Worm (Caenorhabditis elegans): Measurements from ENCODE around the gene Y38E10A.34.
A peak's percentile ranks its signal among the peaks of the same experiment; 100 is the strongest.

Gene Y38E10A.34

ce11 chrII:12630888-12631287 is at the start of gene Y38E10A.34:
TSS of gene Y38E10A.34 (plus strand) at chrII:12631188.
- no peak for TF ChIP-seq cog-1 (tag; optimal IDR thresholded peaks at IDR 0.05)
- no peak for TF ChIP-seq tab-1 (GFP tag; IDR thresholded peaks at IDR 0.05)
- no peak for TF ChIP-seq ztf-23 (GFP tag; IDR thresholded peaks at IDR 0.05)
- no peak for TF ChIP-seq ztf-29 (GFP tag; IDR thresholded peaks at IDR 0.05)
- TF ChIP-seq T22C8.4 (GFP tag; IDR thresholded peaks at IDR 0.05), result no peak
- TF ChIP-seq klf-2 (GFP tag; conservative IDR thresholded peaks at IDR 0.05), result no peak
- no peak for TF ChIP-seq ref-1 (GFP tag; conservative IDR thresholded peaks at IDR 0.05)
- no peak for TF ChIP-seq med-1 (GFP tag; optimal IDR thresholded peaks at IDR 0.05; ENCODE audit: insufficient read depth)
- TF ChIP-seq flt-1 (GFP tag; IDR thresholded peaks at IDR 0.05), result no peak

ce11 chrII:12603667-12604621 is 27.0 kb upstream of the Y38E10A.34 start, which contains the start of the genes ceh-100 and lips-15:
TSS of gene ceh-100 (minus strand) at chrII:12603680.
TSS of gene lips-15 (plus strand) at chrII:12604386.
- TF ChIP-seq T22C8.4 (GFP tag; IDR thresholded peaks at IDR 0.05) (peak; percentile 44; the same call in 1 of the 2 replicates), klf-2 (GFP tag; conservative IDR thresholded peaks at IDR 0.05) (no peak)

ce11 chrII:12606108-12606507 is 24.9 kb upstream of the Y38E10A.34 start:
- TF ChIP-seq ref-1 (GFP tag; conservative IDR thresholded peaks at IDR 0.05) (no peak), tab-1 (GFP tag; IDR thresholded peaks at IDR 0.05) (no peak), ztf-29 (GFP tag; IDR thresholded peaks at IDR 0.05) (no peak), flt-1 (GFP tag; IDR thresholded peaks at IDR 0.05) (no peak), klf-2 (GFP tag; conservative IDR thresholded peaks at IDR 0.05) (no peak), ztf-23 (GFP tag; IDR thresholded peaks at IDR 0.05) (no peak), med-1 (GFP tag; optimal IDR thresholded peaks at IDR 0.05; ENCODE audit: insufficient read depth) (no peak), T22C8.4 (GFP tag; IDR thresholded peaks at IDR 0.05) (no peak)

DNA sequence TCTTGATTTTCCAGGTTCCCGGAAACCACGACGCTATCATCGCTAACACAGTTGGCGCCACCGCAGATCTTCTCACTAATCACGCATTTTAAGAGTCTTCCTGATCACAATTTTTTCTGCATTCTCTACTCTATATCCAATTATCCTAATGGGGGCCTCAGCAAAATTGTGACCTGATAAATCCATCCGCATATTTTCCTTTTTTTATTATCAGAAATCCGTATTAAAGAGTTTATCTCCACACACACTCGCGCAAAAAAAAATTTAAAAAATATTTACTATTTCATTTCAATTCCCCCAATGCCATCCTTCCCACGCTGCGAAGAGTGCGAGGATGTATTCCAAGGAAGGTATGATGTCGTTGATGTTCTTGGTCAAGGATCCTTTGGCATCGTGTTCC is 24.1 kb upstream of the Y38E10A.34 start, which contains the start of gene Y38E10A.8:
Gene Y38E10A.8, plus strand, starts transcription at position 301 of the 400 bp plus-strand sequence.
- TF ChIP-seq flt-1 (GFP tag; IDR thresholded peaks at IDR 0.05) (no peak), ztf-23 (GFP tag; IDR thresholded peaks at IDR 0.05) (no peak), med-1 (GFP tag; optimal IDR thresholded peaks at IDR 0.05; ENCODE audit: insufficient read depth) (no peak), ztf-29 (GFP tag; IDR thresholded peaks at IDR 0.05) (no peak)

ce11 chrII:12608653-12609052 is 22.3 kb upstream of the Y38E10A.34 start, which contains the start of gene Y38E10A.9:
TSS of gene Y38E10A.9 (plus strand) at chrII:12608953.
- TF ChIP-seq flt-1 (GFP tag; IDR thresholded peaks at IDR 0.05), result no peak
- no peak for TF ChIP-seq tab-1 (GFP tag; IDR thresholded peaks at IDR 0.05)
- no peak for TF ChIP-seq med-1 (GFP tag; optimal IDR thresholded peaks at IDR 0.05; ENCODE audit: insufficient read depth)
- TF ChIP-seq ztf-29 (GFP tag; IDR thresholded peaks at IDR 0.05), result no peak
- TF ChIP-seq klf-2 (GFP tag; conservative IDR thresholded peaks at IDR 0.05), result no peak
- no peak for TF ChIP-seq T22C8.4 (GFP tag; IDR thresholded peaks at IDR 0.05)
- no peak for TF ChIP-seq cog-1 (tag; optimal IDR thresholded peaks at IDR 0.05)
- TF ChIP-seq ref-1 (GFP tag; conservative IDR thresholded peaks at IDR 0.05), result no peak
- TF ChIP-seq ztf-23 (GFP tag; IDR thresholded peaks at IDR 0.05), result no peak

DNA sequence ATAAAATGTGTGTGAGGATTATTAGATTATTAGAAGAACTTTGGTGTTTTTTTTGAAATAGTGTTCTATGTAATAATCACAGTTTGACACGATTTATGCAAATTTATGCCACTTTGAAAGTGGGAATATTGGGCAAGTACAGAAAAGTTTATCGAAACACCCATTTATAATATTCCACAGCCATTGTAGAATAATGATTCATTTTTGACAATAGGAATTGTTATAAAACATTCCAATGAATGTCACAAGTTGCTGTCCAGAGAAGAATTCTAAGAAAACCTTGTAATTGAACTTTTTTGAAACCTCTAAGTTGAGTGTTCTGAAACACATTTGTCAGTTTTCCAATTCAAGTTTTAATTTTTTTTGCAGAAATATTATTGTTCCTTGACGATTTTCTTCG is 18.8 kb upstream of the Y38E10A.34 start, which contains the start of gene nspe-4:
Gene nspe-4, plus strand, starts transcription at position 301 of the 400 bp plus-strand sequence.
- TF ChIP-seq klf-2 (GFP tag; conservative IDR thresholded peaks at IDR 0.05) (no peak), ztf-23 (GFP tag; IDR thresholded peaks at IDR 0.05) (no peak), T22C8.4 (GFP tag; IDR thresholded peaks at IDR 0.05) (no peak), flt-1 (GFP tag; IDR thresholded peaks at IDR 0.05) (no peak), med-1 (GFP tag; optimal IDR thresholded peaks at IDR 0.05; ENCODE audit: insufficient read depth) (no peak), tab-1 (GFP tag; IDR thresholded peaks at IDR 0.05) (no peak), cog-1 (tag; optimal IDR thresholded peaks at IDR 0.05) (no peak), ztf-29 (GFP tag; IDR thresholded peaks at IDR 0.05) (no peak), ref-1 (GFP tag; conservative IDR thresholded peaks at IDR 0.05) (no peak)

ce11 chrII:12615413-12615812 is 15.6 kb upstream of the Y38E10A.34 start:
- TF ChIP-seq T22C8.4 (GFP tag; IDR thresholded peaks at IDR 0.05), result no peak
- no peak for TF ChIP-seq med-1 (GFP tag; optimal IDR thresholded peaks at IDR 0.05; ENCODE audit: insufficient read depth)
- no peak for TF ChIP-seq ztf-29 (GFP tag; IDR thresholded peaks at IDR 0.05)
- no peak for TF ChIP-seq ref-1 (GFP tag; conservative IDR thresholded peaks at IDR 0.05)
- no peak for TF ChIP-seq flt-1 (GFP tag; IDR thresholded peaks at IDR 0.05)
- no peak for TF ChIP-seq klf-2 (GFP tag; conservative IDR thresholded peaks at IDR 0.05)
- TF ChIP-seq ztf-23 (GFP tag; IDR thresholded peaks at IDR 0.05), result no peak
- no peak for TF ChIP-seq cog-1 (tag; optimal IDR thresholded peaks at IDR 0.05)
- TF ChIP-seq tab-1 (GFP tag; IDR thresholded peaks at IDR 0.05), result no peak

- TF ChIP-seq flt-1 (GFP tag; IDR thresholded peaks at IDR 0.05) (no peak), med-1 (GFP tag; optimal IDR thresholded peaks at IDR 0.05; ENCODE audit: insufficient read depth) (no peak), cog-1 (tag; optimal IDR thresholded peaks at IDR 0.05) (no peak), ztf-23 (GFP tag; IDR thresholded peaks at IDR 0.05) (no peak), tab-1 (GFP tag; IDR thresholded peaks at IDR 0.05) (no peak), ztf-29 (GFP tag; IDR thresholded peaks at IDR 0.05) (no peak), T22C8.4 (GFP tag; IDR thresholded peaks at IDR 0.05) (no peak), klf-2 (GFP tag; conservative IDR thresholded peaks at IDR 0.05) (no peak)
Measured at ce11 chrII:12616081-12616480, 14.9 kb upstream of the Y38E10A.34 start, which contains the start of gene nspe-6. TSS of gene nspe-6 (minus strand) at chrII:12616181.

DNA sequence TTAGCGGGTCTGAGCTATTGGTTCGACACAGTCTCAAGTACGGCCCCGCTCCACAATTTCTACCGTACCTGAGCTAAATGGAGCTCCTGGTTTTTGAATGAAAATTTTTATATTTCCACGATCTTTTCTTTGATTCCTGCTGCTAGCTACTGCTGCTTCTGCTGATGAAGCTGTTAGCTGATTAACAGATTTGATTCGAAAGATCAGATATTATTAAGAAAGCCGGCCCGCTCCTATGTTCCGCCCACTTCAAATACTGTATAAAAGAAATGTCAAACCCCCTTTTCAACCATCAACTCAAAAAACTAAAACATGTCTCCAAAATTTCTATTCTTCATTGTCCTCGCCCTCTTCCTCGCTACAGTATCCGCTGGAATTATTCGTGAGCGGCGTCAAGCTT is 13.4 kb upstream of the Y38E10A.34 start, which contains the start of gene nspe-3:
Gene nspe-3, plus strand, starts transcription at position 301 of the 400 bp plus-strand sequence.
- TF ChIP-seq ztf-29 (GFP tag; IDR thresholded peaks at IDR 0.05) (no peak), cog-1 (tag; optimal IDR thresholded peaks at IDR 0.05) (no peak), med-1 (GFP tag; optimal IDR thresholded peaks at IDR 0.05; ENCODE audit: insufficient read depth) (no peak), klf-2 (GFP tag; conservative IDR thresholded peaks at IDR 0.05) (no peak), flt-1 (GFP tag; IDR thresholded peaks at IDR 0.05) (no peak), ztf-23 (GFP tag; IDR thresholded peaks at IDR 0.05) (no peak), T22C8.4 (GFP tag; IDR thresholded peaks at IDR 0.05) (no peak), tab-1 (GFP tag; IDR thresholded peaks at IDR 0.05) (no peak), ref-1 (GFP tag; conservative IDR thresholded peaks at IDR 0.05) (no peak)
